Worm (Caenorhabditis elegans): ENCODE results near the gene C37C3.11.

DNA sequence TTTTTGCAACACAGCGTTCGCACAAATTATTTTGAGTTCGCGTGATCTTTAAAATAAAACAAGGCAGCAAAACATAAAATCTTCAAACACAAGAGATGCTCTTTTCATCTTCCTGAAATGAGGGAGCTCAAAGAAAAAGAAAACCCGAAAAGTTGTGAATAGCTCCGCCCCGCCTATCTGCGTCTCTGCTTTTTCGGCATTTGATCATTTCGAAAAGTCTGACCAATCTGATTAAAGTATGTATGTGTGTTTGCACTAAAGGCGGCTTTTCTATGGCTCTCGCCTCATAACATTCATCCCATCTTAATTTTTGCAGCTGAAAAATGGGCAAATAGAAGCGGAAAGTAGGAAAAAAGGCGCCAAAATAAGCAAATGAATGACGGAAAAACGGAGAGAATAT, 45.0 kb downstream of the C37C3.11 start:
- TF ChIP-seq ztf-23 (GFP tag; IDR thresholded peaks at IDR 0.05) (no peak), tab-1 (GFP tag; IDR thresholded peaks at IDR 0.05) (no peak), med-1 (GFP tag; optimal IDR thresholded peaks at IDR 0.05; ENCODE audit: insufficient read depth) (no peak), ztf-29 (GFP tag; IDR thresholded peaks at IDR 0.05) (no peak), flt-1 (GFP tag; IDR thresholded peaks at IDR 0.05) (no peak), klf-2 (GFP tag; conservative IDR thresholded peaks at IDR 0.05) (no peak), cog-1 (tag; optimal IDR thresholded peaks at IDR 0.05) (no peak)

Measured in whole organism, midembryonic.